Worm (Caenorhabditis elegans) whole organism, L4 larva: ENCODE data around the gene T12D8.5.

Experiments
- F49E8.2 ChIP-seq: sonication (generic microtip); optimal IDR thresholded peaks from 2 replicates; lab custom pipeline; 2016; ENCODE audit warnings: missing compliant biosample characterization, mild to moderate bottlenecking, missing genetic modification characterization, borderline replicate concordance
- ama-1 ChIP-seq: fragments of 150-350 bp; optimal IDR thresholded peaks from 2 replicates; lab custom pipeline; 2014; ENCODE audit warnings: inconsistent platforms, mixed read lengths
- arid-1 ChIP-seq: fragments of 200-800 bp; sonication (Bioruptor generic); conservative IDR thresholded peaks from 2 replicates; pipeline ENCODE4 v1.3.6; 2022; ENCODE audit warnings: missing genetic modification reagents, missing genetic modification characterization, missing compliant biosample characterization
- ces-1 ChIP-seq: fragments of 150-350 bp; sonication (generic microtip); optimal IDR thresholded peaks from 4 replicates; lab custom pipeline; 2014; ENCODE audit warnings: missing biosample characterization, missing genetic modification reagents, missing genetic modification characterization
- daf-16 ChIP-seq, 3 experiments: sonication (generic microtip); optimal IDR thresholded peaks; 2 replicates each; lab custom pipeline; 2016 to 2017; ENCODE audit warnings: missing genetic modification characterization in 3 of 3, missing genetic modification reagents in 3 of 3, mild to moderate bottlenecking in 2 of 3, missing compliant biosample characterization in 2 of 3, missing biosample characterization in 1 of 3, moderate library complexity in 1 of 3
- fos-1 ChIP-seq: fragments of 150-350 bp; optimal IDR thresholded peaks from 2 replicates; lab custom pipeline; 2014; ENCODE audit warnings: missing biosample characterization, missing genetic modification characterization
- lin-13 ChIP-seq: fragments of 150-350 bp; optimal IDR thresholded peaks from 2 replicates; lab custom pipeline; 2014; ENCODE audit warnings: missing biosample characterization, missing genetic modification reagents, missing genetic modification characterization
- madf-9 ChIP-seq: fragments of 200-800 bp; sonication (Bioruptor generic); conservative IDR thresholded peaks from 2 replicates; pipeline ENCODE4 v1.3.6; 2022; ENCODE audit warnings: missing genetic modification reagents, missing genetic modification characterization, missing compliant biosample characterization
- mep-1 ChIP-seq: fragments of 150-350 bp; sonication (generic microtip); optimal IDR thresholded peaks from 3 replicates; lab custom pipeline; 2014; ENCODE audit warnings: missing biosample characterization, missing genetic modification characterization
- nhr-76 ChIP-seq: fragments of 150-350 bp; optimal IDR thresholded peaks from 2 replicates; lab custom pipeline; 2014; ENCODE audit warnings: missing biosample characterization, missing genetic modification characterization
- nhr-77 ChIP-seq: fragments of 150-350 bp; optimal IDR thresholded peaks from 2 replicates; lab custom pipeline; 2014; ENCODE audit warnings: missing biosample characterization, missing genetic modification characterization
- pqm-1 ChIP-seq: sonication (generic microtip); optimal IDR thresholded peaks from 2 replicates; lab custom pipeline; 2017; ENCODE audit warnings: missing biosample characterization, missing genetic modification characterization
- skn-1 ChIP-seq: fragments of 150-350 bp; optimal IDR thresholded peaks from 2 replicates; lab custom pipeline; 2014; ENCODE audit warnings: missing biosample characterization, missing genetic modification characterization
- unc-62 ChIP-seq, 3 experiments: fragments of 150-350 bp in 1 of 3; sonication (generic microtip); optimal IDR thresholded peaks in 2 of 3; peaks in 1 of 3; 1 replicate in 1 of 3; 2 replicates in 2 of 3; lab custom pipeline; 2014 to 2017; ENCODE audit warnings: missing biosample characterization in 3 of 3, missing genetic modification characterization in 3 of 3, missing genetic modification reagents in 3 of 3, missing genotype in 1 of 3

- no peak for TF ChIP-seq unc-62 (GFP tag; optimal IDR thresholded peaks at IDR 0.05 in 1 of 2; lab: Kevin White, UChicago)
- no peak for TF ChIP-seq unc-62 (tag; optimal IDR thresholded peaks at IDR 0.05; lab: Kevin White, UChicago)
- no peak for TF ChIP-seq fos-1
- no peak for TF ChIP-seq daf-16 (GFP tag; optimal IDR thresholded peaks at IDR 0.05; lab: Kevin White, UChicago)
- no peak for TF ChIP-seq daf-16 (tag; optimal IDR thresholded peaks at IDR 0.05; lab: Kevin White, UChicago)
- TF ChIP-seq F49E8.2, result no peak
- no peak for TF ChIP-seq arid-1 (GFP tag; lab: Robert Waterston, UW)
- TF ChIP-seq mep-1 (tag; lab: Kevin White, UChicago), result no peak
- TF ChIP-seq madf-9 (GFP tag; lab: Robert Waterston, UW), result no peak
- no peak for TF ChIP-seq lin-13 (GFP tag; lab: Kevin White, UChicago)
- TF ChIP-seq ces-1 (GFP tag; lab: Kevin White, UChicago), result no peak
- no peak for TF ChIP-seq pqm-1 (tag; lab: Kevin White, UChicago)
- TF ChIP-seq ama-1 (lab: Kevin White, UChicago), result no peak
- TF ChIP-seq skn-1 (tag; lab: Kevin White, UChicago), result no peak
- no peak for TF ChIP-seq nhr-76 (tag; lab: Kevin White, UChicago)
- no peak for TF ChIP-seq nhr-77
Observed at ce11 chrIII:13660123-13660522, 33.5 kb upstream of the T12D8.5 start.
